Fruit fly (Drosophila melanogaster): ENCODE measurements around the gene y.

- TF ChIP-seq psq (optimal IDR thresholded peaks at IDR 0.05): no peak
- no peak for TF ChIP-seq Dll (optimal IDR thresholded peaks at IDR 0.05)
- no peak for TF ChIP-seq usp (GFP tag; optimal IDR thresholded peaks at IDR 0.05)
- TF ChIP-seq pan (optimal IDR thresholded peaks at IDR 0.05): no peak
- no peak for TF ChIP-seq EcR (GFP tag; optimal IDR thresholded peaks at IDR 0.05)
These were observed 21.6 kb upstream of the y start for dm6 chrX:334624-335292.

Data from whole organism.